Worm (Caenorhabditis elegans) whole organism, L1 larva: Measurements from ENCODE around the gene Y119D3B.12.
A peak's percentile ranks its signal among the peaks of the same experiment; 100 is the strongest.

Experiments
- ama-1 ChIP-seq: fragments of 150-350 bp; optimal IDR thresholded peaks from 2 replicates; lab custom pipeline; 2014
- ceh-82 ChIP-seq, 3 experiments: fragments of 150-350 bp in 1 of 3; sonication (generic microtip) in 2 of 3; optimal IDR thresholded peaks; 2 replicates each; lab custom pipeline; 2014 to 2017; ENCODE audit warnings: missing biosample characterization in 3 of 3, missing genetic modification characterization in 3 of 3
- ets-5 ChIP-seq: fragments of 200-800 bp; sonication (Bioruptor generic); IDR thresholded peaks from 2 replicates; pipeline ENCODE4 v1.3.6; 2022; ENCODE audit warnings: missing genetic modification characterization, missing compliant biosample characterization
- fkh-10 ChIP-seq: sonication (generic microtip); optimal IDR thresholded peaks from 2 replicates; lab custom pipeline; 2017; ENCODE audit warnings: missing biosample characterization, missing genetic modification reagents, missing genetic modification characterization
- hlh-17 ChIP-seq: fragments of 200-800 bp; sonication (Bioruptor generic); optimal IDR thresholded peaks from 2 replicates; lab custom pipeline; 2018; ENCODE audit warnings: missing genetic modification characterization, mild to moderate bottlenecking, missing compliant biosample characterization, moderate library complexity, borderline replicate concordance
- lin-15B ChIP-seq: fragments of 150-350 bp; sonication (generic microtip); optimal IDR thresholded peaks from 3 replicates; lab custom pipeline; 2014; ENCODE audit warnings: missing biosample characterization, missing genetic modification characterization
- nhr-12 ChIP-seq: sonication (generic microtip); optimal IDR thresholded peaks from 2 replicates; lab custom pipeline; 2017; ENCODE audit warnings: missing biosample characterization, missing genetic modification characterization
- nhr-237 ChIP-seq: fragments of 150-350 bp; optimal IDR thresholded peaks from 2 replicates; lab custom pipeline; 2014; ENCODE audit warnings: missing biosample characterization, missing genetic modification characterization
- nhr-28 ChIP-seq: fragments of 150-350 bp; optimal IDR thresholded peaks from 2 replicates; lab custom pipeline; 2014; ENCODE audit warnings: missing biosample characterization, missing genetic modification characterization
- pag-3 ChIP-seq: sonication (generic microtip); optimal IDR thresholded peaks from 2 replicates; lab custom pipeline; 2017; ENCODE audit warnings: missing genetic modification characterization, mild to moderate bottlenecking, missing compliant biosample characterization, antibody characterized with exemption, borderline replicate concordance; ENCODE audit not compliant: insufficient read depth
- unc-130 ChIP-seq: fragments of 150-350 bp; optimal IDR thresholded peaks from 2 replicates; lab custom pipeline; 2017; ENCODE audit warnings: missing biosample characterization, missing genetic modification characterization, inconsistent platforms

DNA sequence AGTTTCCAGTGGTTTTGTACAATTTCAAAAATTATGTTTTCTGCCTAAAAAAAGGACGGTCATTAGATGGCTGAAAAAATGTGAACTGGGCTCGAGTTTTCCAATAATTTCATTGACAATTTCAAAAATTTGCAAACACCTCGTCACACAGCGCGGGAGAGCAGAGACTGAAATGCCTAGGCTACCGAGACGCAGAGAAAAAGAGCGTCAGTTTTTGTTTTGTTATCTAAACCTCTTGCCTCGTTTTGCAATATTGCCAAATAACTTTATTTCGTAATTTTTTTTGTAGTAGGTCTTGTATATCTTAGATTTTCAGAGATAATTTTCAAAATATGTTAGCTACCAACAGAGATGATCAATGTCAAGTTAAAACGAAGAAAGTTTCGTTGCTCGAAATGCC lies 40.9 kb downstream of the Y119D3B.12 start, which contains the start of gene fbxa-63:
- TF ChIP-seq lin-15B (tag; lab: Kevin White, UChicago) (no peak), fkh-10 (GFP tag; lab: Kevin White, UChicago) (no peak), ets-5 (GFP tag; lab: Robert Waterston, UW) (no peak), nhr-28 (tag; lab: Kevin White, UChicago) (no peak), pag-3 (no peak), unc-130 (no peak), ama-1 (lab: Kevin White, UChicago) (no peak), ceh-82 (tag; optimal IDR thresholded peaks at IDR 0.05; lab: Kevin White, UChicago) (peak in 1 of 3 experiments; percentile 35), nhr-237 (tag; lab: Kevin White, UChicago) (no peak), nhr-12 (tag; lab: Kevin White, UChicago) (no peak), hlh-17 (GFP tag; lab: Kevin White, UChicago) (no peak)
